Worm (Caenorhabditis elegans) whole organism, L4 larva: ENCODE data around the gene mksr-2.

Source experiments
- F44E2.7 ChIP-seq: fragments of 200-800 bp; sonication (Bioruptor generic); IDR thresholded peaks from 2 replicates; pipeline ENCODE4 v2.1.2; 2022; ENCODE audit warnings: missing genetic modification characterization, missing compliant biosample characterization
- F49E8.2 ChIP-seq: sonication (generic microtip); optimal IDR thresholded peaks from 2 replicates; lab custom pipeline; 2016; ENCODE audit warnings: missing compliant biosample characterization, mild to moderate bottlenecking, missing genetic modification characterization, borderline replicate concordance
- Y105C5A.15 ChIP-seq: fragments of 200-800 bp; sonication (Bioruptor generic); IDR thresholded peaks from 2 replicates; pipeline ENCODE4 v1.3.6; 2022; ENCODE audit warnings: missing genetic modification characterization, missing compliant biosample characterization
- Y48G9A.11 ChIP-seq: fragments of 200-800 bp; sonication (Bioruptor generic); IDR thresholded peaks from 2 replicates; pipeline ENCODE4 v1.3.6; 2022; ENCODE audit warnings: missing genetic modification reagents, missing genetic modification characterization, missing compliant biosample characterization
- aly-2 ChIP-seq: sonication (generic microtip); optimal IDR thresholded peaks from 2 replicates; lab custom pipeline; 2018; ENCODE audit warnings: missing biosample characterization, missing genetic modification characterization
- ama-1 ChIP-seq: fragments of 150-350 bp; optimal IDR thresholded peaks from 2 replicates; lab custom pipeline; 2014; ENCODE audit warnings: inconsistent platforms, mixed read lengths
- ceh-82 ChIP-seq: sonication (generic microtip); optimal IDR thresholded peaks from 2 replicates; lab custom pipeline; 2017; ENCODE audit warnings: missing biosample characterization, missing genetic modification characterization
- ctbp-1 ChIP-seq: fragments of 200-800 bp; sonication (Bioruptor generic); IDR thresholded peaks from 2 replicates; pipeline ENCODE4 v1.3.6; 2022; ENCODE audit warnings: missing genetic modification reagents, missing genetic modification characterization, missing compliant biosample characterization
- daf-12 ChIP-seq: fragments of 150-350 bp; optimal IDR thresholded peaks from 2 replicates; lab custom pipeline; 2014; ENCODE audit warnings: missing biosample characterization, missing genetic modification reagents, missing genetic modification characterization
- daf-19 ChIP-seq: fragments of 200-800 bp; sonication (Bioruptor generic); conservative IDR thresholded peaks from 2 replicates; pipeline ENCODE4 v1.3.6; 2022; ENCODE audit warnings: missing genetic modification characterization, missing compliant biosample characterization
- daf-8 ChIP-seq: fragments of 200-800 bp; sonication (Bioruptor generic); IDR thresholded peaks from 2 replicates; pipeline ENCODE4 v1.3.6; 2022; ENCODE audit warnings: missing genetic modification characterization, missing compliant biosample characterization
- fkh-10 ChIP-seq: fragments of 150-350 bp; optimal IDR thresholded peaks from 2 replicates; lab custom pipeline; 2014; ENCODE audit warnings: missing biosample characterization, missing genetic modification reagents, missing genetic modification characterization
- gei-8 ChIP-seq: fragments of 200-800 bp; sonication (Bioruptor generic); optimal IDR thresholded peaks from 2 replicates; lab custom pipeline; 2018; ENCODE audit warnings: mild to moderate bottlenecking, missing genetic modification characterization, missing compliant biosample characterization
- hmg-1.1 ChIP-seq: fragments of 200-800 bp; sonication (Bioruptor generic); IDR thresholded peaks from 2 replicates; pipeline ENCODE4 v1.3.6; 2022; ENCODE audit warnings: missing genetic modification reagents, missing genetic modification characterization, missing compliant biosample characterization
- lin-1 ChIP-seq: fragments of 200-800 bp; sonication (Bioruptor generic); IDR thresholded peaks from 2 replicates; pipeline ENCODE4 v1.3.6; 2022; ENCODE audit warnings: missing genetic modification reagents, missing genetic modification characterization, missing compliant biosample characterization
- lin-15B ChIP-seq: fragments of 150-350 bp; sonication (generic microtip); optimal IDR thresholded peaks from 3 replicates; lab custom pipeline; 2014; ENCODE audit warnings: missing biosample characterization, missing genetic modification characterization
- lir-3 ChIP-seq: sonication (generic microtip); optimal IDR thresholded peaks from 2 replicates; lab custom pipeline; 2016; ENCODE audit warnings: mild to moderate bottlenecking, missing genetic modification characterization, missing compliant biosample characterization
- madf-5 ChIP-seq, 2 experiments: fragments of 200-800 bp; sonication (Bioruptor generic); IDR thresholded peaks; 2 replicates each; pipeline ENCODE4 v1.3.6; 2022; ENCODE audit warnings: missing compliant biosample characterization in 2 of 2, missing genetic modification characterization in 2 of 2
- mxl-3 ChIP-seq: fragments of 200-800 bp; sonication (Bioruptor generic); optimal IDR thresholded peaks from 2 replicates; lab custom pipeline; 2018; ENCODE audit warnings: mild to moderate bottlenecking, missing genetic modification characterization, missing compliant biosample characterization
- nhr-10 ChIP-seq: fragments of 150-350 bp; optimal IDR thresholded peaks from 2 replicates; lab custom pipeline; 2014; ENCODE audit warnings: missing biosample characterization, missing genetic modification characterization
- nhr-11 ChIP-seq: fragments of 150-350 bp; optimal IDR thresholded peaks from 2 replicates; lab custom pipeline; 2014; ENCODE audit warnings: missing biosample characterization, missing genetic modification characterization
- nhr-237 ChIP-seq: sonication (generic microtip); optimal IDR thresholded peaks from 2 replicates; lab custom pipeline; 2017; ENCODE audit warnings: missing biosample characterization, missing genetic modification characterization
- nhr-41 ChIP-seq: fragments of 200-800 bp; sonication (Bioruptor generic); IDR thresholded peaks from 2 replicates; pipeline ENCODE4 v1.3.6; 2022; ENCODE audit warnings: missing genetic modification reagents, missing genetic modification characterization, missing compliant biosample characterization
- nhr-42 ChIP-seq: fragments of 200-800 bp; sonication (Bioruptor generic); IDR thresholded peaks from 2 replicates; pipeline ENCODE4 v1.3.6; 2022; ENCODE audit warnings: missing genetic modification characterization, missing compliant biosample characterization
- php-3 ChIP-seq: fragments of 200-800 bp; sonication (Bioruptor generic); IDR thresholded peaks from 2 replicates; pipeline ENCODE4 v1.3.6; 2022; ENCODE audit warnings: missing genetic modification reagents, missing genetic modification characterization, missing compliant biosample characterization
- rbr-2 ChIP-seq: sonication (generic microtip); optimal IDR thresholded peaks from 2 replicates; lab custom pipeline; 2016; ENCODE audit warnings: missing genotype, missing genetic modification characterization, missing compliant biosample characterization
- set-16 ChIP-seq: fragments of 200-800 bp; sonication (Bioruptor generic); IDR thresholded peaks from 2 replicates; pipeline ENCODE4 v1.3.6; 2022; ENCODE audit warnings: missing genetic modification reagents, missing genetic modification characterization, missing compliant biosample characterization
- skn-1 ChIP-seq: fragments of 150-350 bp; optimal IDR thresholded peaks from 2 replicates; lab custom pipeline; 2014; ENCODE audit warnings: missing biosample characterization, missing genetic modification characterization
- snpc-1.2 ChIP-seq: fragments of 200-800 bp; sonication (Bioruptor generic); IDR thresholded peaks from 2 replicates; pipeline ENCODE4 v1.3.6; 2022; ENCODE audit warnings: missing genetic modification reagents, missing genetic modification characterization, missing compliant biosample characterization
- spr-3 ChIP-seq: fragments of 200-800 bp; sonication (Bioruptor generic); optimal IDR thresholded peaks from 2 replicates; lab custom pipeline; 2018; ENCODE audit warnings: mild to moderate bottlenecking, missing genetic modification characterization, missing compliant biosample characterization
- tag-97 ChIP-seq: fragments of 200-800 bp; sonication (Bioruptor generic); IDR thresholded peaks from 2 replicates; pipeline ENCODE4 v1.3.6; 2022; ENCODE audit warnings: missing genetic modification characterization, missing compliant biosample characterization
- unc-130 ChIP-seq: sonication (generic microtip); optimal IDR thresholded peaks from 2 replicates; lab custom pipeline; 2016; ENCODE audit warnings: missing genetic modification reagents, missing genetic modification characterization, missing compliant biosample characterization
- zfp-3 ChIP-seq: fragments of 200-800 bp; sonication (Bioruptor generic); conservative IDR thresholded peaks from 2 replicates; pipeline ENCODE4 v1.3.6; 2022; ENCODE audit warnings: missing genetic modification reagents, missing genetic modification characterization, missing compliant biosample characterization
- zip-2 ChIP-seq: fragments of 150-350 bp; optimal IDR thresholded peaks from 2 replicates; lab custom pipeline; 2014; ENCODE audit warnings: missing biosample characterization, missing genetic modification characterization

mksr-2 gene

DNA sequence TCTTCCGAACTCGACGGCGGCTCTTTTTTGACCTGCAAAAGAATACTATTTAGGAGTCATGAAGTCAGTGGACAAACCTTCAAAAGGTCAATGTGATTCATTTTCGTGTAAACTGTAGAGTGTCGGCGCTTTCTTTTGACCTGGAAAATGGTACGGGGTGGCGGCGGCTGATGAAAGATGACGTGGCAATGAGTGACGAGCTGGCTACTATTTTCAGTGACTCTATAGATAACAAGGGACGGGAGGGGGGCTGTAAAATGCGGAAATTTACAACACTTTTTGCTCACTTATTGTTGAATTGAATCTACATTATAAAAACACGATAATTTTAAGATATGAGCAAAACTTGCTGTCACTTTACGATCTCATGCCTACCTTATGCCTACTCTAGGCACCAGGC is 6.2 kb downstream of the mksr-2 start, which contains the start of gene lin-1:
Gene lin-1 (minus strand): TSS at position 101 of the 400 bp plus-strand sequence.
- TF ChIP-seq ceh-82 (no peak), mxl-3 (no peak), ctbp-1 (GFP tag; lab: Robert Waterston, UW) (no peak), nhr-11 (tag; lab: Kevin White, UChicago) (no peak), F44E2.7 (GFP tag; lab: Robert Waterston, UW) (no peak), hmg-1.1 (GFP tag; lab: Robert Waterston, UW) (no peak), daf-12 (tag; lab: Kevin White, UChicago) (no peak)

DNA sequence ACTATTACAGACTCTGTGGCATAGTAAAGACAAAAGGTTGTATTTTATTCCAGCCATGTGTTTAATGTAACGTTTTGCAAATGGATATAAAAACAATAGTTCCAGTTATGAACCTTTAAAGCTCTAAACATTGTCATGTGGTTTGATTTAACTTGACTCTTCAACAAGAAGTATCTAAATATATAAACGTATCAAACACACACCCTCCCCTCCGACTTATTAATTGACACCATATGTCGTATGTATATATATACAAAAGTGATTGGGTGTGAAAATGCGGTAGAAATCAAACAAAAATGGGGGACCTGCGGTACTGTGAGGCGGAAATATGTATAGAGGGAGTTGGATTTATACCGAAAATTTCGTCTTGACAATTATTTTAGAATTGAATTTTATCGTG is 8.0 kb downstream of the mksr-2 start:
- TF ChIP-seq set-16 (GFP tag; lab: Robert Waterston, UW) (no peak), Y105C5A.15 (no peak), aly-2 (tag; lab: Kevin White, UChicago) (no peak), zfp-3 (GFP tag; lab: Robert Waterston, UW) (no peak), tag-97 (GFP tag; lab: Robert Waterston, UW) (no peak), mxl-3 (no peak), daf-8 (GFP tag; lab: Robert Waterston, UW) (no peak), lin-1 (GFP tag; lab: Robert Waterston, UW) (no peak), nhr-237 (tag; lab: Kevin White, UChicago) (no peak), unc-130 (GFP tag; lab: Kevin White, UChicago) (no peak), F49E8.2 (tag; lab: Kevin White, UChicago) (no peak), F44E2.7 (GFP tag; lab: Robert Waterston, UW) (no peak), fkh-10 (GFP tag; lab: Kevin White, UChicago) (no peak), skn-1 (tag; lab: Kevin White, UChicago) (no peak), php-3 (GFP tag; lab: Robert Waterston, UW) (no peak)

DNA sequence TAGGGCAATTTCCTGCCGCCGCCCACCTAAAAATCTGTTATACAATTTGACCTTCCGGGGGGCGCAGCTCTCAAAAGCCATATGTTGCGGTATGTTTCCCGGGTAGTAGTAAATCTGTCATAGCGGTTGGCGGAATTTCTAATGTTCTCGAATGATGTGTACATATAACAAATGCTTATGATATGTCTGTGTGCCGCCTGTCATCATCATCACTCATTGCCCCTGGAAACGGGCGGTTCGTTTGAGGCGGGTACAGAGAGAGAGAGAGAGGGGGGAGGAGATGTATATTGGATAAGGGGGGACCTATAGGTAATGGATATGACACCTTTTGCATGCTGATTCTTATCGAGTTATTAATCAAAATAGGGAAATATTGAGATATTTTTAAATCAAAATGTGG is 9.7 kb downstream of the mksr-2 start:
- TF ChIP-seq set-16 (GFP tag; lab: Robert Waterston, UW) (no peak), rbr-2 (no peak), Y48G9A.11 (GFP tag; lab: Robert Waterston, UW) (no peak), nhr-10 (tag; lab: Kevin White, UChicago) (no peak), Y105C5A.15 (no peak), aly-2 (tag; lab: Kevin White, UChicago) (no peak), nhr-41 (GFP tag; lab: Robert Waterston, UW) (no peak), ama-1 (lab: Kevin White, UChicago) (no peak), snpc-1.2 (GFP tag; lab: Robert Waterston, UW) (no peak), php-3 (GFP tag; lab: Robert Waterston, UW) (no peak), daf-19 (GFP tag; lab: Robert Waterston, UW) (no peak), madf-5 (GFP tag; IDR thresholded peaks at IDR 0.05; lab: Robert Waterston, UW) (no peak), lin-15B (tag; lab: Kevin White, UChicago) (no peak), skn-1 (tag; lab: Kevin White, UChicago) (no peak)

DNA sequence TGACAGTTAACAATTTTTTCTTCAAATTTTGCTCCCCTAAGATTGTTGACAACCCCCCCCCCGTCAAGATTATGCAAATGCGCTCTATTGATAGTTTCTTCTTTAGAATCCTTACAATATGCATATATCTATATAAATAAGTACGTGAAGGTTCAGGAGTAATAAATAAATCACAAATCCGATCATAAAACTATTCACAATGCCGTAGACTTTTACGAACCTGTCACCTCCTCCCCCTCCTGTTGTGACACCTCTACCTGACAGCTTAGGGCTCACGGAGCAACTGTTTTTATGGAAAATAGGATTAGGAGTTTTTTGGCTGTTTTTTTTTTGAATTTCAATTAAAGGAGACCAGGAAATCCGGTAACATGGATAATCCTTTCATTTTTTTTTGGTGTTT is 14.2 kb downstream of the mksr-2 start:
- TF ChIP-seq zip-2 (tag; lab: Kevin White, UChicago) (no peak), nhr-42 (no peak), nhr-41 (GFP tag; lab: Robert Waterston, UW) (no peak), spr-3 (GFP tag; lab: Kevin White, UChicago) (no peak), lir-3 (tag; lab: Kevin White, UChicago) (no peak), ceh-82 (no peak), gei-8 (GFP tag; lab: Kevin White, UChicago) (no peak)
